Fruit fly (Drosophila melanogaster): ENCODE measurements around the gene Idi.

DNA sequence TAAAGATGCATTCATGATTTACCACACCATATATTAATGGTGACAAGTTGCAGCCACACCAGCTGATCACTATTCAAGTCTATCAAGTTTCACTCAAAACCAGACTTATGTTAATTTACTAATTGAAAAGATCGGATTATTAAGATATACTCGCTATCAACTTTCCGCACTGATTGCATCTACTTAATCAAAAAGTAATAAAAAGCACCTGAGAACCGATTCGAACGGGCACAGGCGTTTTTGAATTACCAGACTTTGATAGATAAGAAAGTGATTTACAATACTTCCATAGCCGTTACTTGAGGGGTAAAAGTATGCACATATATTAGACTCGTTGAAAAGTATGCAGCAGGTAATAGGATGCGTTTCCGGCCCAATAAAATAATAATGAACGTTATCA, 28.6 kb upstream of the Idi start:
- TF ChIP-seq CG8301 (tag; optimal IDR thresholded peaks at IDR 0.05) (no peak), CG15710 (tag; optimal IDR thresholded peaks at IDR 0.05) (no peak), Pif1A (GFP tag; optimal IDR thresholded peaks at IDR 0.05) (no peak), EcR (GFP tag; optimal IDR thresholded peaks at IDR 0.05) (no peak), CG4496 (GFP tag; IDR thresholded peaks at IDR 0.05) (no peak), Pif1B (GFP tag; optimal IDR thresholded peaks at IDR 0.05) (no peak), CG34367 (tag; optimal IDR thresholded peaks at IDR 0.05) (no peak), CG10348 (GFP tag; IDR thresholded peaks at IDR 0.05) (no peak), CG14655 (GFP tag; optimal IDR thresholded peaks at IDR 0.05) (no peak), Snoo (tag; optimal IDR thresholded peaks at IDR 0.05) (no peak), CG13204 (GFP tag; optimal IDR thresholded peaks at IDR 0.05) (no peak), CG12605 (GFP tag; IDR thresholded peaks at IDR 0.05) (no peak)
